Worm (Caenorhabditis elegans): ENCODE results near the gene sri-78.

ce11 chrII:3222686-3223085 lies 37.7 kb downstream of the sri-78 start, which contains the start of gene ZC239.13:
- TF ChIP-seq nhr-28 (tag; optimal IDR thresholded peaks at IDR 0.05): no peak
- no peak for TF ChIP-seq unc-39 (tag; optimal IDR thresholded peaks at IDR 0.05)
- no peak for TF ChIP-seq ztf-4 (tag; optimal IDR thresholded peaks at IDR 0.05)
- no peak for TF ChIP-seq lin-15B (tag; optimal IDR thresholded peaks at IDR 0.05)
- no peak for TF ChIP-seq nhr-76 (tag; optimal IDR thresholded peaks at IDR 0.05)
- TF ChIP-seq ztf-11 (tag; optimal IDR thresholded peaks at IDR 0.05): no peak
- no peak for TF ChIP-seq mdl-1 (tag; optimal IDR thresholded peaks at IDR 0.05)
- no peak for TF ChIP-seq nhr-67 (tag; optimal IDR thresholded peaks at IDR 0.05)
- TF ChIP-seq nhr-25 (tag; optimal IDR thresholded peaks at IDR 0.05): no peak
- no peak for TF ChIP-seq elt-3 (tag; optimal IDR thresholded peaks at IDR 0.05)
- no peak for TF ChIP-seq pha-4 (tag; optimal IDR thresholded peaks at IDR 0.05)
- no peak for TF ChIP-seq nhr-77 (tag; optimal IDR thresholded peaks at IDR 0.05)
- TF ChIP-seq snpc-4 (tag; optimal IDR thresholded peaks at IDR 0.05): no peak
- no peak for TF ChIP-seq fkh-10 (GFP tag; optimal IDR thresholded peaks at IDR 0.05)

Measured in whole organism, L3 larva.